Fruit fly (Drosophila melanogaster): ENCODE results near the gene CG32409.

dm6 chr3L:5902189-5902765, 2.9 kb downstream of the CG32409 start, which contains the start of gene QC:
- TF ChIP-seq CG1620 (GFP tag; optimal IDR thresholded peaks at IDR 0.05) (no peak), CG11617 (GFP tag; optimal IDR thresholded peaks at IDR 0.05) (no peak), pad (GFP tag; optimal IDR thresholded peaks at IDR 0.05) (peak; percentile 50), Clk (GFP tag; optimal IDR thresholded peaks at IDR 0.05) (no peak)

All from whole organism, adult.